Fruit fly (Drosophila melanogaster) whole organism, embryonic: ENCODE data around the gene Klp68D.

Experiments
- ATbp ChIP-seq: fragments of 200-800 bp; sonication (Bioruptor generic); optimal IDR thresholded peaks from 2 replicates; lab custom pipeline; 2017; ENCODE audit warnings: missing biosample characterization, mild to moderate bottlenecking, missing genetic modification characterization, missing genetic modification reagents
- Ada2b ChIP-seq: fragments of 200-800 bp; sonication (Bioruptor generic); IDR thresholded peaks from 2 replicates; pipeline ENCODE4 v1.3.6; 2022; ENCODE audit warnings: missing biosample characterization, missing genetic modification characterization
- CG10209 ChIP-seq: fragments of 200-800 bp; sonication (Bioruptor generic); optimal IDR thresholded peaks from 3 replicates; lab custom pipeline; 2017; ENCODE audit warnings: missing biosample characterization, mild to moderate bottlenecking, missing genetic modification characterization, missing genetic modification reagents
- CG10543 ChIP-seq: fragments of 200-800 bp; sonication (Bioruptor generic); optimal IDR thresholded peaks from 3 replicates; lab custom pipeline; 2017; ENCODE audit warnings: missing biosample characterization, mild to moderate bottlenecking, missing genetic modification characterization, moderate library complexity
- CG11560 ChIP-seq: fragments of 200-800 bp; sonication (Bioruptor generic); IDR thresholded peaks from 3 replicates; pipeline ENCODE4 v1.3.6; 2022; ENCODE audit warnings: missing biosample characterization, missing genetic modification characterization
- CG13296 ChIP-seq: fragments of 200-800 bp; sonication (Bioruptor generic); optimal IDR thresholded peaks from 3 replicates; lab custom pipeline; 2018; ENCODE audit warnings: missing biosample characterization, mild to moderate bottlenecking, missing genetic modification characterization
- CG13424 ChIP-seq: fragments of 200-800 bp; sonication (Bioruptor generic); optimal IDR thresholded peaks from 2 replicates; lab custom pipeline; 2019; ENCODE audit warnings: missing biosample characterization, mild to moderate bottlenecking, missing genetic modification characterization, moderate library complexity
- CG15514 ChIP-seq: fragments of 200-800 bp; sonication (Bioruptor generic); optimal IDR thresholded peaks from 3 replicates; lab custom pipeline; 2017; ENCODE audit warnings: missing biosample characterization, missing genetic modification characterization, mild to moderate bottlenecking, moderate library complexity, missing genetic modification reagents
- CG18476 ChIP-seq: fragments of 200-800 bp; sonication (Bioruptor generic); optimal IDR thresholded peaks from 2 replicates; lab custom pipeline; 2016; ENCODE audit warnings: missing biosample characterization, mild to moderate bottlenecking, missing genetic modification characterization
- CG2120 ChIP-seq: fragments of 200-800 bp; sonication (Bioruptor generic); optimal IDR thresholded peaks from 3 replicates; lab custom pipeline; 2016; ENCODE audit warnings: missing biosample characterization, missing genetic modification characterization
- CG32532 ChIP-seq: fragments of 200-800 bp; sonication (Bioruptor generic); IDR thresholded peaks from 2 replicates; pipeline ENCODE4 v1.3.6; 2022; ENCODE audit warnings: missing biosample characterization, missing genetic modification characterization
- CG3726 ChIP-seq: fragments of 200-800 bp; sonication (Bioruptor generic); IDR thresholded peaks from 3 replicates; pipeline ENCODE4, ENCODE4 v1.3.6; 2022; ENCODE audit warnings: missing biosample characterization, missing genetic modification characterization
- CG3995 ChIP-seq: fragments of 200-800 bp; sonication (Bioruptor generic); optimal IDR thresholded peaks from 3 replicates; lab custom pipeline; 2016; ENCODE audit warnings: missing biosample characterization, missing genetic modification characterization
- CG4617 ChIP-seq: fragments of 200-800 bp; sonication (Bioruptor generic); optimal IDR thresholded peaks from 3 replicates; lab custom pipeline; 2016; ENCODE audit warnings: missing biosample characterization, missing genetic modification characterization, borderline replicate concordance
- CG4730 ChIP-seq: fragments of 200-800 bp; sonication (Bioruptor generic); IDR thresholded peaks from 2 replicates; pipeline ENCODE4 v1.3.6; 2022; ENCODE audit warnings: missing biosample characterization, missing genetic modification characterization
- CG7786 ChIP-seq: fragments of 200-800 bp; sonication (Bioruptor generic); optimal IDR thresholded peaks from 2 replicates; lab custom pipeline; 2016; ENCODE audit warnings: missing biosample characterization, missing genetic modification characterization
- CG8944 ChIP-seq: fragments of 200-800 bp; sonication (Bioruptor generic); optimal IDR thresholded peaks from 3 replicates; lab custom pipeline; 2016; ENCODE audit warnings: missing biosample characterization, missing genetic modification characterization
- CG9437 ChIP-seq: fragments of 200-800 bp; sonication (Bioruptor generic); optimal IDR thresholded peaks from 2 replicates; lab custom pipeline; 2018; ENCODE audit warnings: missing biosample characterization, mild to moderate bottlenecking, missing genetic modification characterization
- Dek ChIP-seq: fragments of 200-800 bp; sonication (Bioruptor generic); optimal IDR thresholded peaks from 3 replicates; lab custom pipeline; 2019; ENCODE audit warnings: missing biosample characterization, mild to moderate bottlenecking, missing genetic modification characterization, moderate library complexity
- Doc3 ChIP-seq: fragments of 200-800 bp; sonication (Bioruptor generic); IDR thresholded peaks from 3 replicates; pipeline ENCODE4 v1.3.6; 2022; ENCODE audit warnings: missing biosample characterization, missing genetic modification characterization; ENCODE audit not compliant: partially characterized antibody
- ERR ChIP-seq: fragments of 200-800 bp; sonication (Bioruptor generic); optimal IDR thresholded peaks from 2 replicates; lab custom pipeline; 2016; ENCODE audit warnings: missing biosample characterization, missing genetic modification characterization
- GATAe ChIP-seq: fragments of 200-800 bp; sonication (Bioruptor generic); conservative IDR thresholded peaks from 2 replicates; pipeline ENCODE4 v1.3.6; 2022; ENCODE audit warnings: missing biosample characterization, missing genetic modification characterization
- Nf-YB ChIP-seq: fragments of 200-800 bp; sonication (Bioruptor generic); optimal IDR thresholded peaks from 3 replicates; lab custom pipeline; 2019; ENCODE audit warnings: missing biosample characterization, mild to moderate bottlenecking, missing genetic modification characterization, moderate library complexity
- NfI ChIP-seq: fragments of 200-800 bp; sonication (Bioruptor generic); optimal IDR thresholded peaks from 3 replicates; lab custom pipeline; 2018; ENCODE audit warnings: missing biosample characterization, mild to moderate bottlenecking, missing genetic modification characterization, moderate library complexity
- Pdp1 ChIP-seq, 2 experiments: fragments of 200-800 bp; sonication (Bioruptor generic); optimal IDR thresholded peaks; 3 replicates each; lab custom pipeline; 2016; ENCODE audit warnings: missing biosample characterization in 2 of 2, missing genetic modification characterization in 2 of 2, mild to moderate bottlenecking in 1 of 2, moderate library complexity in 1 of 2
- Sry-β ChIP-seq: fragments of 200-800 bp; sonication (Bioruptor generic); optimal IDR thresholded peaks from 2 replicates; lab custom pipeline; 2018; ENCODE audit warnings: missing biosample characterization, mild to moderate bottlenecking, missing genetic modification characterization, moderate library complexity
- Usf ChIP-seq: fragments of 200-800 bp; sonication (Bioruptor generic); optimal IDR thresholded peaks from 2 replicates; lab custom pipeline; 2017; ENCODE audit warnings: missing genotype, missing biosample characterization, missing genetic modification characterization
- Vsx1 ChIP-seq: fragments of 200-800 bp; sonication (Bioruptor generic); optimal IDR thresholded peaks from 2 replicates; lab custom pipeline; 2017; ENCODE audit warnings: missing biosample characterization, mild to moderate bottlenecking, missing genetic modification characterization, missing genetic modification reagents
- YL-1 ChIP-seq: fragments of 200-800 bp; sonication (Bioruptor generic); optimal IDR thresholded peaks from 3 replicates; lab custom pipeline; 2017; ENCODE audit warnings: missing biosample characterization, mild to moderate bottlenecking, missing genetic modification characterization
- cg ChIP-seq: fragments of 200-800 bp; sonication (Bioruptor generic); optimal IDR thresholded peaks from 3 replicates; lab custom pipeline; 2019; ENCODE audit warnings: missing biosample characterization, mild to moderate bottlenecking, missing genetic modification characterization, moderate library complexity
- ci ChIP-seq: fragments of 200-800 bp; sonication (Bioruptor generic); IDR thresholded peaks from 3 replicates; pipeline ENCODE4 v1.3.6; 2022; ENCODE audit warnings: missing biosample characterization, missing genetic modification characterization
- disco-r ChIP-seq: fragments of 200-800 bp; sonication (Bioruptor generic); optimal IDR thresholded peaks from 2 replicates; lab custom pipeline; 2016; ENCODE audit warnings: missing biosample characterization, missing genetic modification characterization
- esg ChIP-seq: fragments of 200-800 bp; sonication (Bioruptor generic); conservative IDR thresholded peaks from 2 replicates; pipeline ENCODE4 v1.3.6; 2022; ENCODE audit warnings: missing biosample characterization, missing genetic modification characterization
- hbn ChIP-seq: fragments of 200-800 bp; sonication (Bioruptor generic); IDR thresholded peaks from 2 replicates; pipeline ENCODE4 v1.3.6; 2022; ENCODE audit warnings: missing biosample characterization, missing genetic modification characterization; ENCODE audit not compliant: partially characterized antibody
- hkb ChIP-seq, 2 experiments: fragments of 200-800 bp in 1 of 2; fragments of >200 bp in 1 of 2; sonication (Bioruptor generic) in 1 of 2; IDR thresholded peaks in 1 of 2; optimal IDR thresholded peaks in 1 of 2; 2 replicates each; pipeline versions ENCODE4 v1.3.6 to Lab custom; 2017 to 2022; ENCODE audit warnings: missing biosample characterization in 1 of 2, missing genetic modification characterization in 1 of 2
- jumu ChIP-seq: fragments of 200-800 bp; sonication (Bioruptor generic); optimal IDR thresholded peaks from 3 replicates; lab custom pipeline; 2016; ENCODE audit warnings: missing biosample characterization, missing genetic modification characterization
- lilli ChIP-seq: fragments of 200-800 bp; sonication (Bioruptor generic); optimal IDR thresholded peaks from 3 replicates; lab custom pipeline; 2016; ENCODE audit warnings: missing biosample characterization, missing genetic modification characterization
- maf-S ChIP-seq: fragments of 200-800 bp; sonication (Bioruptor generic); optimal IDR thresholded peaks from 2 replicates; lab custom pipeline; 2016; ENCODE audit warnings: missing biosample characterization, missing genetic modification characterization
- nmo ChIP-seq: fragments of 200-800 bp; sonication (Bioruptor generic); optimal IDR thresholded peaks from 2 replicates; lab custom pipeline; 2018; ENCODE audit warnings: missing biosample characterization, mild to moderate bottlenecking, missing genetic modification characterization, moderate library complexity
- pb ChIP-seq: fragments of 200-800 bp; sonication (Bioruptor generic); optimal IDR thresholded peaks from 3 replicates; lab custom pipeline; 2016; ENCODE audit warnings: missing biosample characterization, missing genetic modification characterization
- pho ChIP-seq: fragments of 200-800 bp; sonication (Bioruptor generic); optimal IDR thresholded peaks from 2 replicates; lab custom pipeline; 2016; ENCODE audit warnings: missing biosample characterization, missing genetic modification characterization
- prd ChIP-seq, 3 experiments: fragments of >200 bp in 2 of 3; fragments of 200-800 bp in 1 of 3; sonication (Bioruptor generic) in 1 of 3; optimal IDR thresholded peaks in 2 of 3; IDR thresholded peaks in 1 of 3; 2 replicates in 2 of 3; 3 replicates in 1 of 3; pipeline versions ENCODE4 v1.3.6 to Lab custom; 2017 to 2022; ENCODE audit warnings: missing biosample characterization in 1 of 3, missing genetic modification characterization in 1 of 3
- pros ChIP-seq: fragments of 200-800 bp; sonication (Bioruptor generic); optimal IDR thresholded peaks from 3 replicates; lab custom pipeline; 2019; ENCODE audit warnings: missing biosample characterization, mild to moderate bottlenecking, missing genetic modification characterization, moderate library complexity
- schlank ChIP-seq: fragments of 200-800 bp; sonication (Bioruptor generic); optimal IDR thresholded peaks from 2 replicates; lab custom pipeline; 2018; ENCODE audit warnings: missing biosample characterization, mild to moderate bottlenecking, missing genetic modification characterization
- sd ChIP-seq: fragments of 200-800 bp; sonication (Bioruptor generic); optimal IDR thresholded peaks from 3 replicates; lab custom pipeline; 2018; ENCODE audit warnings: missing biosample characterization, mild to moderate bottlenecking, missing genetic modification characterization, moderate library complexity
- sens ChIP-seq: fragments of 200-800 bp; sonication (Bioruptor generic); peaks from one replicate; lab custom pipeline; 2016; ENCODE audit warnings: missing biosample characterization, missing genetic modification characterization
- shn ChIP-seq: fragments of 200-800 bp; sonication (Bioruptor generic); optimal IDR thresholded peaks from 3 replicates; lab custom pipeline; 2016; ENCODE audit warnings: missing biosample characterization, missing genetic modification characterization
- stc ChIP-seq: fragments of 200-800 bp; sonication (Bioruptor generic); IDR thresholded peaks from 2 replicates; pipeline ENCODE4 v1.3.6; 2022; ENCODE audit warnings: missing biosample characterization, missing genetic modification characterization
- unc-4 ChIP-seq: fragments of 200-800 bp; sonication (Bioruptor generic); IDR thresholded peaks from 2 replicates; pipeline ENCODE4 v1.3.6; 2022; ENCODE audit warnings: missing biosample characterization, missing genetic modification characterization; ENCODE audit not compliant: partially characterized antibody
- vfl ChIP-seq: fragments of 200-800 bp; sonication (Bioruptor generic); optimal IDR thresholded peaks from 2 replicates; lab custom pipeline; 2016; ENCODE audit warnings: missing biosample characterization, missing genetic modification characterization

The Klp68D gene

dm6 chr3L:11785291-11785690, 10.1 kb upstream of the Klp68D start (continued):
- TF ChIP-seq Sry-β (GFP tag; lab: Kevin White, UChicago) (no peak), Dek (tag; lab: Kevin White, UChicago) (no peak), YL-1 (GFP tag; lab: Kevin White, UChicago) (peak; percentile 17), pb (GFP tag; lab: Kevin White, UChicago) (no peak), cg (no peak), vfl (GFP tag; lab: Kevin White, UChicago) (no peak), NfI (GFP tag; lab: Kevin White, UChicago) (peak; percentile 31), maf-S (GFP tag; lab: Kevin White, UChicago) (no peak), nmo (GFP tag; lab: Kevin White, UChicago) (peak; percentile 24), pho (GFP tag; lab: Kevin White, UChicago) (peak; percentile 29), CG10543 (GFP tag; lab: Kevin White, UChicago) (peak; percentile 67), CG4730 (peak; percentile 23; the same call in 1 of the 2 replicates), CG3726 (GFP tag; lab: Robert Waterston, UW) (no peak), CG32532 (peak; percentile 78), CG10209 (GFP tag; lab: Kevin White, UChicago) (peak; percentile 29), disco-r (GFP tag; lab: Kevin White, UChicago) (no peak), hkb (optimal IDR thresholded peaks at IDR 0.05; lab: Kevin White, UChicago) (no peak), hkb (GFP tag; IDR thresholded peaks at IDR 0.05; lab: Robert Waterston, UW) (peak; percentile 71), CG7786 (GFP tag; lab: Kevin White, UChicago) (no peak), Nf-YB (GFP tag; lab: Kevin White, UChicago) (no peak), lilli (GFP tag; lab: Kevin White, UChicago) (peak; percentile 57), Pdp1 (GFP tag; optimal IDR thresholded peaks at IDR 0.05; lab: Kevin White, UChicago) (peak in 1 of 2 experiments; percentile 7), CG13424 (tag; lab: Kevin White, UChicago) (peak; percentile 69), sens (GFP tag; lab: Kevin White, UChicago) (peak; percentile 60), prd (optimal IDR thresholded peaks at IDR 0.05; lab: Kevin White, UChicago) (no peak), prd (GFP tag; IDR thresholded peaks at IDR 0.05; lab: Robert Waterston, UW) (peak; percentile 54; the same call in 2 of the 3 replicates), CG2120 (GFP tag; lab: Kevin White, UChicago) (peak; percentile 71), ERR (GFP tag; lab: Kevin White, UChicago) (no peak), stc (GFP tag; lab: Robert Waterston, UW) (peak; percentile 34; the same call in 1 of the 2 replicates), jumu (GFP tag; lab: Kevin White, UChicago) (no peak), hbn (GFP tag; lab: Robert Waterston, UW) (no peak), ci (0 out of 3 replicates have a peak, but pooled peaks have one; percentile 35), CG13296 (GFP tag; lab: Kevin White, UChicago) (peak; percentile 60), esg (peak; percentile 54), Ada2b (GFP tag; lab: Robert Waterston, UW) (peak; percentile 63)

- TF ChIP-seq Vsx1, result no peak
- no peak for TF ChIP-seq CG8944 (GFP tag; lab: Kevin White, UChicago)
- TF ChIP-seq shn, result no peak
- TF ChIP-seq GATAe (GFP tag; lab: Robert Waterston, UW), result peak; percentile 48; the same call in 1 of the 2 replicates
- TF ChIP-seq CG9437 (GFP tag; lab: Kevin White, UChicago), result no peak
- no peak for TF ChIP-seq CG18476 (GFP tag; lab: Kevin White, UChicago)
- no peak for TF ChIP-seq CG4617 (GFP tag; lab: Kevin White, UChicago)
- TF ChIP-seq Usf (GFP tag; lab: Kevin White, UChicago), result no peak
- peak; percentile 34 for TF ChIP-seq schlank (tag; lab: Kevin White, UChicago)
- TF ChIP-seq CG11560, result no peak
- no peak for TF ChIP-seq CG3995 (GFP tag; lab: Kevin White, UChicago)
- TF ChIP-seq sd (tag; lab: Kevin White, UChicago), result no peak
- TF ChIP-seq unc-4 (GFP tag; lab: Robert Waterston, UW), result no peak
- TF ChIP-seq ATbp (GFP tag; lab: Kevin White, UChicago), result peak; percentile 33
- TF ChIP-seq CG15514 (GFP tag; lab: Kevin White, UChicago), result peak; percentile 36
- no peak for TF ChIP-seq Doc3 (GFP tag; lab: Robert Waterston, UW)
- TF ChIP-seq pros (GFP tag; lab: Kevin White, UChicago), result no peak
Measured at dm6 chr3L:11788195-11788594, 7.2 kb upstream of the Klp68D start.
